Worm (Caenorhabditis elegans): ENCODE data around the gene pap-2.

ce11 chrII:9601679-9602078, 7.5 kb downstream of the pap-2 start:
- no peak for TF ChIP-seq W03F9.2 (tag; optimal IDR thresholded peaks at IDR 0.05)
- no peak for TF ChIP-seq him-1 (tag; optimal IDR thresholded peaks at IDR 0.05)

Data from whole organism, L4/young adult.